Worm (Caenorhabditis elegans) whole organism, L4 larva: ENCODE data around the gene F52H2.3.

Experiments used
- D1046.2 ChIP-seq: fragments of 200-800 bp; sonication (Bioruptor generic); IDR thresholded peaks from 2 replicates; pipeline ENCODE4 v1.3.6; 2022; ENCODE audit warnings: missing genetic modification characterization, missing compliant biosample characterization
- F10B5.3 ChIP-seq: sonication (generic microtip); optimal IDR thresholded peaks from 2 replicates; lab custom pipeline; 2016; ENCODE audit warnings: mild to moderate bottlenecking, missing genetic modification characterization, missing compliant biosample characterization
- F26F4.8 ChIP-seq: fragments of 200-800 bp; sonication (Bioruptor generic); conservative IDR thresholded peaks from 2 replicates; pipeline ENCODE4 v1.3.6; 2022; ENCODE audit warnings: missing genetic modification characterization, missing compliant biosample characterization
- F37D6.2 ChIP-seq: sonication (generic microtip); optimal IDR thresholded peaks from 2 replicates; lab custom pipeline; 2016; ENCODE audit warnings: mild to moderate bottlenecking, missing genetic modification characterization, missing compliant biosample characterization
- F49E8.2 ChIP-seq: sonication (generic microtip); optimal IDR thresholded peaks from 2 replicates; lab custom pipeline; 2016; ENCODE audit warnings: missing compliant biosample characterization, mild to moderate bottlenecking, missing genetic modification characterization, borderline replicate concordance
- R02D3.7 ChIP-seq: fragments of 150-350 bp; sonication (generic microtip); optimal IDR thresholded peaks from 3 replicates; lab custom pipeline; 2014; ENCODE audit warnings: missing biosample characterization, missing genetic modification characterization
- Y105C5A.15 ChIP-seq: fragments of 200-800 bp; sonication (Bioruptor generic); IDR thresholded peaks from 2 replicates; pipeline ENCODE4 v1.3.6; 2022; ENCODE audit warnings: missing genetic modification characterization, missing compliant biosample characterization
- Y48G9A.11 ChIP-seq: fragments of 200-800 bp; sonication (Bioruptor generic); IDR thresholded peaks from 2 replicates; pipeline ENCODE4 v1.3.6; 2022; ENCODE audit warnings: missing genetic modification reagents, missing genetic modification characterization, missing compliant biosample characterization
- Y75B8A.6 ChIP-seq: fragments of 200-800 bp; sonication (Bioruptor generic); IDR thresholded peaks from 2 replicates; pipeline ENCODE4 v1.3.6; 2022; ENCODE audit warnings: missing genetic modification reagents, missing genetic modification characterization, missing compliant biosample characterization
- ZK337.2 ChIP-seq: fragments of 200-800 bp; sonication (Bioruptor generic); IDR thresholded peaks from 2 replicates; pipeline ENCODE4 v1.3.6; 2022; ENCODE audit warnings: missing genetic modification reagents, missing genetic modification characterization, missing compliant biosample characterization
- ama-1 ChIP-seq: fragments of 150-350 bp; optimal IDR thresholded peaks from 2 replicates; lab custom pipeline; 2014; ENCODE audit warnings: inconsistent platforms, mixed read lengths
- ceh-62 ChIP-seq: sonication (generic microtip); optimal IDR thresholded peaks from 2 replicates; lab custom pipeline; 2017; ENCODE audit warnings: missing biosample characterization, missing genetic modification characterization
- ceh-82 ChIP-seq: sonication (generic microtip); optimal IDR thresholded peaks from 2 replicates; lab custom pipeline; 2017; ENCODE audit warnings: missing biosample characterization, missing genetic modification characterization
- ctbp-1 ChIP-seq: fragments of 200-800 bp; sonication (Bioruptor generic); IDR thresholded peaks from 2 replicates; pipeline ENCODE4 v1.3.6; 2022; ENCODE audit warnings: missing genetic modification reagents, missing genetic modification characterization, missing compliant biosample characterization
- daf-12 ChIP-seq: fragments of 150-350 bp; optimal IDR thresholded peaks from 2 replicates; lab custom pipeline; 2014; ENCODE audit warnings: missing biosample characterization, missing genetic modification reagents, missing genetic modification characterization
- daf-16 ChIP-seq, 3 experiments: sonication (generic microtip); optimal IDR thresholded peaks; 2 replicates each; lab custom pipeline; 2016 to 2017; ENCODE audit warnings: missing genetic modification characterization in 3 of 3, missing genetic modification reagents in 3 of 3, mild to moderate bottlenecking in 2 of 3, missing compliant biosample characterization in 2 of 3, missing biosample characterization in 1 of 3, moderate library complexity in 1 of 3
- daf-8 ChIP-seq: fragments of 200-800 bp; sonication (Bioruptor generic); IDR thresholded peaks from 2 replicates; pipeline ENCODE4 v1.3.6; 2022; ENCODE audit warnings: missing genetic modification characterization, missing compliant biosample characterization
- dmd-8 ChIP-seq: fragments of 200-800 bp; sonication (Bioruptor generic); IDR thresholded peaks from 2 replicates; pipeline ENCODE4 v1.3.6; 2022; ENCODE audit warnings: missing genetic modification characterization, missing compliant biosample characterization
- gei-8 ChIP-seq: fragments of 200-800 bp; sonication (Bioruptor generic); optimal IDR thresholded peaks from 2 replicates; lab custom pipeline; 2018; ENCODE audit warnings: mild to moderate bottlenecking, missing genetic modification characterization, missing compliant biosample characterization
- hlh-11 ChIP-seq: fragments of 200-800 bp; sonication (Bioruptor generic); optimal IDR thresholded peaks from 2 replicates; lab custom pipeline; 2018; ENCODE audit warnings: mild to moderate bottlenecking, missing genetic modification characterization, missing compliant biosample characterization
- hlh-30 ChIP-seq: sonication (generic microtip); optimal IDR thresholded peaks from 2 replicates; lab custom pipeline; 2017; ENCODE audit warnings: antibody characterized with exemption, mild to moderate bottlenecking, missing genetic modification characterization, missing compliant biosample characterization; ENCODE audit not compliant: insufficient read depth
- hmg-1.1 ChIP-seq: fragments of 200-800 bp; sonication (Bioruptor generic); IDR thresholded peaks from 2 replicates; pipeline ENCODE4 v1.3.6; 2022; ENCODE audit warnings: missing genetic modification reagents, missing genetic modification characterization, missing compliant biosample characterization
- lin-1 ChIP-seq: fragments of 200-800 bp; sonication (Bioruptor generic); IDR thresholded peaks from 2 replicates; pipeline ENCODE4 v1.3.6; 2022; ENCODE audit warnings: missing genetic modification reagents, missing genetic modification characterization, missing compliant biosample characterization
- lin-15B ChIP-seq: fragments of 150-350 bp; sonication (generic microtip); optimal IDR thresholded peaks from 3 replicates; lab custom pipeline; 2014; ENCODE audit warnings: missing biosample characterization, missing genetic modification characterization
- lin-29 ChIP-seq: fragments of 200-800 bp; sonication (Bioruptor generic); IDR thresholded peaks from 2 replicates; pipeline ENCODE4 v1.3.6; 2022; ENCODE audit warnings: missing genetic modification reagents, missing genetic modification characterization, missing compliant biosample characterization
- lin-38 ChIP-seq: fragments of 200-800 bp; sonication (Bioruptor generic); IDR thresholded peaks from 2 replicates; pipeline ENCODE4 v1.3.6; 2022; ENCODE audit warnings: missing genetic modification reagents, missing genetic modification characterization, missing compliant biosample characterization
- lin-39 ChIP-seq: fragments of 150-350 bp; optimal IDR thresholded peaks from 2 replicates; lab custom pipeline; 2014; ENCODE audit warnings: missing biosample characterization, missing genetic modification reagents, missing genetic modification characterization
- lir-3 ChIP-seq: sonication (generic microtip); optimal IDR thresholded peaks from 2 replicates; lab custom pipeline; 2016; ENCODE audit warnings: mild to moderate bottlenecking, missing genetic modification characterization, missing compliant biosample characterization
- madf-9 ChIP-seq: fragments of 200-800 bp; sonication (Bioruptor generic); conservative IDR thresholded peaks from 2 replicates; pipeline ENCODE4 v1.3.6; 2022; ENCODE audit warnings: missing genetic modification reagents, missing genetic modification characterization, missing compliant biosample characterization
- mdl-1 ChIP-seq, 2 experiments: fragments of 150-350 bp in 1 of 2; sonication (generic microtip) in 1 of 2; optimal IDR thresholded peaks; 2 replicates each; lab custom pipeline; 2014 to 2017; ENCODE audit warnings: missing biosample characterization in 2 of 2, missing genetic modification characterization in 2 of 2
- mdt-29 ChIP-seq: fragments of 200-800 bp; sonication (Bioruptor generic); IDR thresholded peaks from 2 replicates; pipeline ENCODE4 v1.3.6; 2022; ENCODE audit warnings: missing genetic modification reagents, missing genetic modification characterization, missing compliant biosample characterization
- nhr-111 ChIP-seq: fragments of 200-800 bp; sonication (Bioruptor generic); optimal IDR thresholded peaks from 2 replicates; lab custom pipeline; 2018; ENCODE audit warnings: mild to moderate bottlenecking, missing genetic modification characterization, missing compliant biosample characterization
- nhr-237 ChIP-seq: sonication (generic microtip); optimal IDR thresholded peaks from 2 replicates; lab custom pipeline; 2017; ENCODE audit warnings: missing biosample characterization, missing genetic modification characterization
- nhr-25 ChIP-seq: sonication (generic microtip); optimal IDR thresholded peaks from 2 replicates; lab custom pipeline; 2017; ENCODE audit warnings: missing genetic modification characterization, mild to moderate bottlenecking, missing compliant biosample characterization, antibody characterized with exemption, moderate library complexity, borderline replicate concordance; ENCODE audit not compliant: insufficient read depth
- nhr-28 ChIP-seq: fragments of 150-350 bp; optimal IDR thresholded peaks from 2 replicates; lab custom pipeline; 2014; ENCODE audit warnings: missing biosample characterization, missing genetic modification characterization
- nhr-6 ChIP-seq: fragments of 150-350 bp; optimal IDR thresholded peaks from 2 replicates; lab custom pipeline; 2014; ENCODE audit warnings: missing biosample characterization, missing genetic modification characterization
- pha-4 ChIP-seq, 2 experiments: fragments of 150-350 bp in 1 of 2; fragments of 200-800 bp in 1 of 2; sonication (Bioruptor generic) in 1 of 2; IDR thresholded peaks in 1 of 2; optimal IDR thresholded peaks in 1 of 2; 2 replicates each; pipeline versions ENCODE4 v1.3.6 to Lab custom; 2014 to 2022; ENCODE audit warnings: missing genetic modification characterization in 2 of 2, missing genetic modification reagents in 2 of 2, missing biosample characterization in 1 of 2, missing compliant biosample characterization in 1 of 2
- pqm-1 ChIP-seq: sonication (generic microtip); optimal IDR thresholded peaks from 2 replicates; lab custom pipeline; 2017; ENCODE audit warnings: missing biosample characterization, missing genetic modification characterization
- rbr-2 ChIP-seq: sonication (generic microtip); optimal IDR thresholded peaks from 2 replicates; lab custom pipeline; 2016; ENCODE audit warnings: missing genotype, missing genetic modification characterization, missing compliant biosample characterization
- set-16 ChIP-seq: fragments of 200-800 bp; sonication (Bioruptor generic); IDR thresholded peaks from 2 replicates; pipeline ENCODE4 v1.3.6; 2022; ENCODE audit warnings: missing genetic modification reagents, missing genetic modification characterization, missing compliant biosample characterization
- skn-1 ChIP-seq: fragments of 150-350 bp; optimal IDR thresholded peaks from 2 replicates; lab custom pipeline; 2014; ENCODE audit warnings: missing biosample characterization, missing genetic modification characterization
- spr-1 ChIP-seq: sonication (generic microtip); optimal IDR thresholded peaks from 2 replicates; lab custom pipeline; 2016; ENCODE audit warnings: mild to moderate bottlenecking, missing genetic modification characterization, missing compliant biosample characterization
- tag-97 ChIP-seq: fragments of 200-800 bp; sonication (Bioruptor generic); IDR thresholded peaks from 2 replicates; pipeline ENCODE4 v1.3.6; 2022; ENCODE audit warnings: missing genetic modification characterization, missing compliant biosample characterization
- tra-1 ChIP-seq: fragments of 200-800 bp; sonication (Bioruptor generic); IDR thresholded peaks from 2 replicates; pipeline ENCODE4 v1.3.6; 2022; ENCODE audit warnings: missing genetic modification reagents, missing genetic modification characterization, missing compliant biosample characterization
- unc-130 ChIP-seq: sonication (generic microtip); optimal IDR thresholded peaks from 2 replicates; lab custom pipeline; 2016; ENCODE audit warnings: missing genetic modification reagents, missing genetic modification characterization, missing compliant biosample characterization
- unc-62 ChIP-seq, 3 experiments: fragments of 150-350 bp in 1 of 3; sonication (generic microtip); optimal IDR thresholded peaks in 2 of 3; peaks in 1 of 3; 1 replicate in 1 of 3; 2 replicates in 2 of 3; lab custom pipeline; 2014 to 2017; ENCODE audit warnings: missing biosample characterization in 3 of 3, missing genetic modification characterization in 3 of 3, missing genetic modification reagents in 3 of 3, missing genotype in 1 of 3
- vab-7 ChIP-seq: fragments of 200-800 bp; sonication (Bioruptor generic); IDR thresholded peaks from 2 replicates; pipeline ENCODE4 v1.3.6; 2022; ENCODE audit warnings: missing genetic modification reagents, missing genetic modification characterization, missing compliant biosample characterization

F52H2.3 gene

DNA sequence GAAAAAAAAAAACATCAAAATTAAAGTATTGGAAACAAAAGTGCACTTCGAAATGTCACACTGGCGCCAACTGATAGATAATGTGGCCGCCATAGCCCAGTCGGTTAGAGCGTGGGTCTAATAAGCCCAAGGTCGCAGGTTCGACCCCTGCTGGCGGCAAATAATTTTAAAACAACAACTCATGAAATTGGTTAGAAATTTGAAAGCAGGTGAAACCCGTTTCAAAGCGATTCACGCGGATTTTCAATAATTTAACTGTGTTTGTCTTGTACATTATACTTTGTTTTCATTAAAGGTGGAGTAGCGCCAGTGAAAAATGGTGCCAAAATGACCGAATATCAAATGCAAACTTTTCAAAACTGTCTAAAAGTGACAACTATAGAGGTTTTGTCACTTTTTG, 9.6 kb downstream of the F52H2.3 start (continued):
- TF ChIP-seq daf-16 (GFP tag; optimal IDR thresholded peaks at IDR 0.05; lab: Kevin White, UChicago): peak; percentile 62 to 76
- TF ChIP-seq daf-16 (tag; optimal IDR thresholded peaks at IDR 0.05; lab: Kevin White, UChicago): peak; percentile 79
- TF ChIP-seq unc-130: no peak
- peak; percentile 70 for TF ChIP-seq ctbp-1 (GFP tag; lab: Robert Waterston, UW)
- TF ChIP-seq vab-7 (GFP tag; lab: Robert Waterston, UW): peak; percentile 77
- no peak for TF ChIP-seq tag-97 (GFP tag; lab: Robert Waterston, UW)

- no peak for TF ChIP-seq lin-39
- TF ChIP-seq dmd-8 (GFP tag; lab: Robert Waterston, UW): peak; percentile 64; the same call in 1 of the 2 replicates
- peak; percentile 62 for TF ChIP-seq lin-38 (GFP tag; lab: Robert Waterston, UW)
- no peak for TF ChIP-seq nhr-237
- TF ChIP-seq lin-29 (GFP tag; lab: Robert Waterston, UW): no peak
- TF ChIP-seq ceh-82 (tag; lab: Kevin White, UChicago): no peak
- TF ChIP-seq mdl-1 (tag; optimal IDR thresholded peaks at IDR 0.05; lab: Kevin White, UChicago): no peak
- TF ChIP-seq ZK337.2 (GFP tag; lab: Robert Waterston, UW): 0 out of 2 replicates have a peak, but pooled peaks have one; percentile 52
- peak; percentile 59; the same call in 1 of the 2 replicates for TF ChIP-seq tra-1 (GFP tag; lab: Robert Waterston, UW)
- TF ChIP-seq hlh-30 (tag; lab: Kevin White, UChicago): peak; percentile 12
- no peak for TF ChIP-seq nhr-6 (tag; lab: Kevin White, UChicago)
- TF ChIP-seq Y105C5A.15 (GFP tag; lab: Robert Waterston, UW): no peak
- peak; percentile 54; the same call in 1 of the 2 replicates for TF ChIP-seq set-16 (GFP tag; lab: Robert Waterston, UW)
- peak in 1 of 2 experiments; percentile 80 for TF ChIP-seq unc-62 (GFP tag; optimal IDR thresholded peaks at IDR 0.05 in 1 of 2; lab: Kevin White, UChicago)
- TF ChIP-seq unc-62 (tag; optimal IDR thresholded peaks at IDR 0.05; lab: Kevin White, UChicago): no peak
- TF ChIP-seq F26F4.8 (GFP tag; lab: Robert Waterston, UW): 0 out of 2 replicates have a peak, but pooled peaks have one; percentile 47
- peak in 1 of 2 experiments; percentile 75 for TF ChIP-seq daf-16 (GFP tag; optimal IDR thresholded peaks at IDR 0.05; lab: Kevin White, UChicago)
- TF ChIP-seq daf-16 (tag; optimal IDR thresholded peaks at IDR 0.05; lab: Kevin White, UChicago): peak; percentile 66
- 0 out of 2 replicates have a peak, but pooled peaks have one; percentile 63 for TF ChIP-seq D1046.2 (GFP tag; lab: Robert Waterston, UW)
- TF ChIP-seq spr-1 (tag; lab: Kevin White, UChicago): peak; percentile 34
- TF ChIP-seq mdt-29: 0 out of 2 replicates have a peak, but pooled peaks have one; percentile 41
- TF ChIP-seq lin-15B (tag; lab: Kevin White, UChicago): no peak
- no peak for TF ChIP-seq lir-3 (tag; lab: Kevin White, UChicago)
- peak; percentile 57; the same call in 1 of the 2 replicates for TF ChIP-seq madf-9 (GFP tag; lab: Robert Waterston, UW)
- TF ChIP-seq nhr-111 (GFP tag; lab: Kevin White, UChicago): peak; percentile 23
- TF ChIP-seq F37D6.2: peak; percentile 37
- peak; percentile 52 for TF ChIP-seq F10B5.3
- TF ChIP-seq Y75B8A.6: no peak
- peak; percentile 28 for TF ChIP-seq Y48G9A.11
- TF ChIP-seq daf-12 (tag; lab: Kevin White, UChicago): no peak
- no peak for TF ChIP-seq ama-1
- no peak for TF ChIP-seq ceh-62 (tag; lab: Kevin White, UChicago)
- peak; percentile 76 for TF ChIP-seq lin-1 (GFP tag; lab: Robert Waterston, UW)
- TF ChIP-seq R02D3.7 (tag; lab: Kevin White, UChicago): no peak
- TF ChIP-seq skn-1: no peak
- TF ChIP-seq nhr-28: no peak
- TF ChIP-seq daf-8: no peak
- TF ChIP-seq hmg-1.1: peak; percentile 78
- no peak for TF ChIP-seq pqm-1 (tag; lab: Kevin White, UChicago)
- TF ChIP-seq hlh-11: peak; percentile 38
- TF ChIP-seq F49E8.2: peak; percentile 33
- peak; percentile 39 for TF ChIP-seq rbr-2 (tag; lab: Kevin White, UChicago)
- TF ChIP-seq pha-4 (GFP tag; IDR thresholded peaks at IDR 0.05; lab: Robert Waterston, UW): peak; percentile 80
- TF ChIP-seq pha-4 (tag; optimal IDR thresholded peaks at IDR 0.05; lab: Kevin White, UChicago): no peak
- TF ChIP-seq gei-8 (GFP tag; lab: Kevin White, UChicago): peak; percentile 27
- TF ChIP-seq nhr-25 (tag; lab: Kevin White, UChicago): no peak
These were observed 13.0 kb downstream of the F52H2.3 start for ce11 chrX:2527877-2528276.
